Fruit fly (Drosophila melanogaster) whole organism, embryonic: ENCODE results near the gene Mpc1.

Experiments
- B-H2 ChIP-seq: fragments of 200-800 bp; sonication (Bioruptor generic); optimal IDR thresholded peaks from 2 replicates; lab custom pipeline; 2018; ENCODE audit warnings: missing biosample characterization, mild to moderate bottlenecking, missing genetic modification characterization
- CG1024 ChIP-seq: fragments of 200-800 bp; sonication (Bioruptor generic); IDR thresholded peaks from 2 replicates; pipeline ENCODE4 v1.3.6; 2022; ENCODE audit warnings: missing biosample characterization, missing genetic modification characterization
- CG13123 ChIP-seq: fragments of 200-800 bp; sonication (Bioruptor generic); optimal IDR thresholded peaks from 2 replicates; lab custom pipeline; 2016; ENCODE audit warnings: missing biosample characterization, missing genetic modification characterization
- CG13775 ChIP-seq: fragments of 200-800 bp; sonication (Bioruptor generic); optimal IDR thresholded peaks from 3 replicates; lab custom pipeline; 2017; ENCODE audit warnings: missing biosample characterization, mild to moderate bottlenecking, missing genetic modification characterization
- CG14710 ChIP-seq: fragments of 200-800 bp; sonication (Bioruptor generic); optimal IDR thresholded peaks from 3 replicates; lab custom pipeline; 2019; ENCODE audit warnings: missing biosample characterization, mild to moderate bottlenecking, missing genetic modification characterization, moderate library complexity
- CG17186 ChIP-seq: fragments of 200-800 bp; sonication (Bioruptor generic); optimal IDR thresholded peaks from 3 replicates; lab custom pipeline; 2017; ENCODE audit warnings: missing biosample characterization, missing genetic modification reagents, missing genetic modification characterization
- CG17359 ChIP-seq: fragments of 200-800 bp; sonication (Bioruptor generic); optimal IDR thresholded peaks from 3 replicates; lab custom pipeline; 2018; ENCODE audit warnings: missing biosample characterization, mild to moderate bottlenecking, missing genetic modification characterization, moderate library complexity
- CG17612 ChIP-seq: fragments of 200-800 bp; sonication (Bioruptor generic); IDR thresholded peaks from 2 replicates; pipeline ENCODE4 v1.3.6; 2022; ENCODE audit warnings: missing biosample characterization, missing genetic modification characterization
- CG18599 ChIP-seq: fragments of 200-800 bp; sonication (Bioruptor generic); optimal IDR thresholded peaks from 3 replicates; lab custom pipeline; 2017; ENCODE audit warnings: missing biosample characterization, missing genetic modification characterization, mild to moderate bottlenecking, moderate library complexity, missing genetic modification reagents
- CG2202 ChIP-seq: fragments of 200-800 bp; sonication (Bioruptor generic); optimal IDR thresholded peaks from 2 replicates; lab custom pipeline; 2018; ENCODE audit warnings: missing biosample characterization, mild to moderate bottlenecking, missing genetic modification characterization
- CG31388 ChIP-seq: fragments of 200-800 bp; sonication (Bioruptor generic); optimal IDR thresholded peaks from 2 replicates; lab custom pipeline; 2016; ENCODE audit warnings: missing biosample characterization, missing genetic modification characterization
- CG4424 ChIP-seq: fragments of 200-800 bp; sonication (Bioruptor generic); optimal IDR thresholded peaks from 3 replicates; lab custom pipeline; 2016; ENCODE audit warnings: missing biosample characterization, missing genetic modification characterization
- CG7372 ChIP-seq: fragments of 200-800 bp; sonication (Bioruptor generic); IDR thresholded peaks from 2 replicates; pipeline ENCODE4 v1.3.6; 2022; ENCODE audit warnings: missing biosample characterization, missing genetic modification characterization
- CG8924 ChIP-seq: fragments of 200-800 bp; optimal IDR thresholded peaks from 3 replicates; lab custom pipeline; 2019; ENCODE audit warnings: missing biosample characterization, mild to moderate bottlenecking, missing genetic modification characterization, moderate library complexity
- CG9817 ChIP-seq: fragments of 200-800 bp; sonication (Bioruptor generic); optimal IDR thresholded peaks from 2 replicates; lab custom pipeline; 2018; ENCODE audit warnings: missing biosample characterization, mild to moderate bottlenecking, missing genetic modification characterization, moderate library complexity
- Dad ChIP-seq: fragments of 200-800 bp; sonication (Bioruptor generic); optimal IDR thresholded peaks from 3 replicates; lab custom pipeline; 2016; ENCODE audit warnings: missing biosample characterization, missing genetic modification characterization
- Dfd ChIP-seq, 2 experiments: fragments of >200 bp; optimal IDR thresholded peaks; 2 replicates each; lab custom pipeline; 2017; ENCODE audit warnings: missing biosample characterization in 2 of 2, missing genetic modification characterization in 2 of 2
- E2f2 ChIP-seq: fragments of 200-800 bp; sonication (Bioruptor generic); IDR thresholded peaks from 2 replicates; pipeline ENCODE4 v1.3.6; 2022; ENCODE audit warnings: missing biosample characterization, missing genetic modification characterization
- ERR ChIP-seq: fragments of 200-800 bp; sonication (Bioruptor generic); optimal IDR thresholded peaks from 2 replicates; lab custom pipeline; 2016; ENCODE audit warnings: missing biosample characterization, missing genetic modification characterization
- Gsc ChIP-seq: fragments of 200-800 bp; sonication (Bioruptor generic); IDR thresholded peaks from 2 replicates; pipeline ENCODE4 v1.3.6; 2022; ENCODE audit warnings: missing biosample characterization, missing genetic modification characterization
- Gug ChIP-seq: fragments of 200-800 bp; sonication (Bioruptor generic); IDR thresholded peaks from 4 replicates; pipeline ENCODE4 v1.3.6; 2022; ENCODE audit warnings: missing biosample characterization, missing genetic modification characterization
- H15 ChIP-seq: fragments of 200-800 bp; sonication (Bioruptor generic); IDR thresholded peaks from 3 replicates; pipeline ENCODE4 v1.3.6; 2022; ENCODE audit warnings: missing biosample characterization, missing genetic modification characterization
- H2.0 ChIP-seq: fragments of 200-800 bp; sonication (Bioruptor generic); IDR thresholded peaks from 2 replicates; pipeline ENCODE4 v1.3.6; 2022; ENCODE audit warnings: missing biosample characterization, missing genetic modification characterization
- HmgD ChIP-seq: fragments of 200-800 bp; sonication (Bioruptor generic); optimal IDR thresholded peaks from 3 replicates; lab custom pipeline; 2016; ENCODE audit warnings: missing biosample characterization, missing genetic modification characterization
- MESR4 ChIP-seq: fragments of 200-800 bp; sonication (Bioruptor generic); optimal IDR thresholded peaks from 2 replicates; lab custom pipeline; 2018; ENCODE audit warnings: missing biosample characterization, mild to moderate bottlenecking, missing genetic modification characterization, moderate library complexity
- MTF-1 ChIP-seq: fragments of 200-800 bp; sonication (Bioruptor generic); optimal IDR thresholded peaks from 2 replicates; lab custom pipeline; 2018; ENCODE audit warnings: missing biosample characterization, mild to moderate bottlenecking, missing genetic modification characterization, borderline replicate concordance
- NC2β ChIP-seq: fragments of 200-800 bp; sonication (Bioruptor generic); optimal IDR thresholded peaks from 2 replicates; lab custom pipeline; 2016; ENCODE audit warnings: missing biosample characterization, missing genetic modification characterization
- Rfx ChIP-seq: fragments of 200-800 bp; sonication (Bioruptor generic); IDR thresholded peaks from 2 replicates; pipeline ENCODE4 v1.3.6; 2022; ENCODE audit warnings: missing biosample characterization, missing genetic modification characterization
- bsh ChIP-seq, 2 experiments: fragments of 200-800 bp; sonication (Bioruptor generic); optimal IDR thresholded peaks; 2 replicates each; lab custom pipeline; 2017 to 2018; ENCODE audit warnings: mild to moderate bottlenecking in 2 of 2, missing biosample characterization in 2 of 2, missing genetic modification characterization in 2 of 2, moderate library complexity in 1 of 2
- chm ChIP-seq: fragments of 200-800 bp; sonication (Bioruptor generic); IDR thresholded peaks from 2 replicates; pipeline ENCODE4 v1.3.6; 2022; ENCODE audit warnings: missing biosample characterization, missing genetic modification characterization
- dan ChIP-seq: fragments of 200-800 bp; sonication (Bioruptor generic); IDR thresholded peaks from 2 replicates; pipeline ENCODE4 v1.3.6; 2022; ENCODE audit warnings: missing biosample characterization, missing genetic modification characterization
- dmrt11E ChIP-seq: fragments of 200-800 bp; sonication (Bioruptor generic); optimal IDR thresholded peaks from 3 replicates; lab custom pipeline; 2018; ENCODE audit warnings: missing biosample characterization, mild to moderate bottlenecking, missing genetic modification characterization, moderate library complexity
- eve ChIP-seq, 2 experiments: fragments of >200 bp; optimal IDR thresholded peaks; 2 replicates each; lab custom pipeline; 2017; ENCODE audit warnings: missing biosample characterization in 2 of 2, missing genetic modification characterization in 2 of 2
- eyg ChIP-seq: fragments of 200-800 bp; sonication (Bioruptor generic); optimal IDR thresholded peaks from 3 replicates; lab custom pipeline; 2016; ENCODE audit warnings: missing biosample characterization, missing genetic modification characterization
- fd102C ChIP-seq: fragments of 200-800 bp; sonication (Bioruptor generic); optimal IDR thresholded peaks from 2 replicates; lab custom pipeline; 2018; ENCODE audit warnings: missing biosample characterization, mild to moderate bottlenecking, missing genetic modification characterization, moderate library complexity
- fd96Cb ChIP-seq: fragments of 200-800 bp; sonication (Bioruptor generic); optimal IDR thresholded peaks from 2 replicates; lab custom pipeline; 2018; ENCODE audit warnings: missing biosample characterization, mild to moderate bottlenecking, missing genetic modification characterization, moderate library complexity
- gem ChIP-seq: fragments of 200-800 bp; sonication (Bioruptor generic); optimal IDR thresholded peaks from 2 replicates; lab custom pipeline; 2019; ENCODE audit warnings: missing biosample characterization, mild to moderate bottlenecking, missing genetic modification characterization, moderate library complexity
- her ChIP-seq: fragments of 200-800 bp; sonication (Bioruptor generic); optimal IDR thresholded peaks from 2 replicates; lab custom pipeline; 2016; ENCODE audit warnings: missing biosample characterization, missing genetic modification characterization
- ken ChIP-seq: fragments of 200-800 bp; sonication (Bioruptor generic); IDR thresholded peaks from 3 replicates; pipeline ENCODE4 v1.3.6; 2022; ENCODE audit warnings: missing biosample characterization, missing genetic modification characterization
- lilli ChIP-seq: fragments of 200-800 bp; sonication (Bioruptor generic); optimal IDR thresholded peaks from 3 replicates; lab custom pipeline; 2016; ENCODE audit warnings: missing biosample characterization, missing genetic modification characterization
- nerfin-2 ChIP-seq: fragments of 200-800 bp; sonication (Bioruptor generic); IDR thresholded peaks from 2 replicates; pipeline ENCODE4 v1.3.6; 2022; ENCODE audit warnings: missing biosample characterization, missing genetic modification characterization; ENCODE audit not compliant: partially characterized antibody
- nmo ChIP-seq: fragments of 200-800 bp; sonication (Bioruptor generic); optimal IDR thresholded peaks from 2 replicates; lab custom pipeline; 2018; ENCODE audit warnings: missing biosample characterization, mild to moderate bottlenecking, missing genetic modification characterization, moderate library complexity
- oc ChIP-seq: fragments of 200-800 bp; sonication (Bioruptor generic); optimal IDR thresholded peaks from 2 replicates; lab custom pipeline; 2018; ENCODE audit warnings: missing biosample characterization, mild to moderate bottlenecking, missing genetic modification characterization, moderate library complexity
- otp ChIP-seq: fragments of 200-800 bp; sonication (Bioruptor generic); IDR thresholded peaks from 3 replicates; pipeline ENCODE4, ENCODE4 v1.3.6; 2022; ENCODE audit warnings: missing biosample characterization, missing genetic modification characterization
- pb ChIP-seq: fragments of 200-800 bp; sonication (Bioruptor generic); optimal IDR thresholded peaks from 3 replicates; lab custom pipeline; 2016; ENCODE audit warnings: missing biosample characterization, missing genetic modification characterization
- pita ChIP-seq: fragments of 200-800 bp; sonication (Bioruptor generic); optimal IDR thresholded peaks from 2 replicates; lab custom pipeline; 2017; ENCODE audit warnings: missing biosample characterization, mild to moderate bottlenecking, missing genetic modification characterization
- row ChIP-seq: fragments of 200-800 bp; sonication (Bioruptor generic); IDR thresholded peaks from 3 replicates; pipeline ENCODE4 v1.3.6; 2022; ENCODE audit warnings: missing biosample characterization, missing genetic modification characterization
- stwl ChIP-seq: fragments of 200-800 bp; sonication (Bioruptor generic); optimal IDR thresholded peaks from 3 replicates; lab custom pipeline; 2018; ENCODE audit warnings: missing biosample characterization, mild to moderate bottlenecking, missing genetic modification characterization, moderate library complexity
- tap ChIP-seq: fragments of 200-800 bp; optimal IDR thresholded peaks from 3 replicates; lab custom pipeline; 2019; ENCODE audit warnings: missing biosample characterization, mild to moderate bottlenecking, missing genetic modification characterization, moderate library complexity

The Mpc1 gene

DNA sequence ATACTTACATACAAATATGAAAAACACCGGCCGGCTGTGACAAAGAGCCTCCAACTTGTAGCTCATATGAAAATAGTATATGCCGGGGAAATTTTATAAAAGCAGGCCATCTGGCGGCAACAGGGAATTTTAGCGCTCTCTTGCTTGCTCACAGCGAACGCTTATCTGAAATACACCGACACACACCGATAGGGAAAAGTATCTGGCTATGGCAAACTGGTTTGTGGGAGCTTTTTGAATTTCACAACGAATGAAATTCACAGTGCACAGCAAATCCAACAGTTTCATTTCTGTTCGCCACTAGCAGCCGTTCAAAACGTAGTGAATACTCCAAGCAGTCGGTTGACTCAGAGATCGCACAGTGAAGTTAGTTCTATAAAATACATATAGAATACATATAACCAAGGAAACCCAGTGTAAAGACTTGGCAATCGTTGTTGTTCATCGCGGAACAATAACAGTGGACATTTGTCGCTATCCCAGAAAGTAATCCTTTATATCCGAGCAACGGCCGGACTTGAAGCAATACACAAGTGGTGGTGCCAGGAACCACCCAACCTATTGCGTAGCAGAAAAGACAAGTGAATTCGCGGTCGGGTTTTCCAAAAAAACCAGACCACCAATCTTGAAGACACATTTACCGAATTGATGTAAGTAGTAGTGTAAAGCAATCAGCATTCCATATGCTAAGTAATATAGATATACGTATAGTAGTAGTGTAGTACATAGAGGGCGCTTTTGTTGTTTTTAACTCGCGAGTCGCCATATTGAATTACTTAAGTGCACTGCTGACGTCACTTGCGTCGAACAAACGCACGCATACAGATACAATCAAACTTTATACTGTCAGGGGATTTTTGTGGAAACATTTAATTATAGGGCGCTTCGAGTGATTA is 10.2 kb downstream of the Mpc1 start (continued):
- no peak for TF ChIP-seq dan
- peak; percentile 35 for TF ChIP-seq CG17359 (tag; lab: Kevin White, UChicago)
- TF ChIP-seq NC2β (GFP tag; lab: Kevin White, UChicago): no peak
- no peak for TF ChIP-seq Dfd (GFP tag; optimal IDR thresholded peaks at IDR 0.05; lab: Kevin White, UChicago)
- peak; percentile 80 for TF ChIP-seq lilli
- no peak for TF ChIP-seq ken (GFP tag; lab: Robert Waterston, UW)
- TF ChIP-seq CG17612: no peak
- TF ChIP-seq CG13123 (GFP tag; lab: Kevin White, UChicago): no peak
- peak in 1 of 2 experiments; percentile 17 for TF ChIP-seq eve (GFP tag; optimal IDR thresholded peaks at IDR 0.05; lab: Kevin White, UChicago)
- no peak for TF ChIP-seq her (GFP tag; lab: Kevin White, UChicago)
- no peak for TF ChIP-seq oc (tag; lab: Kevin White, UChicago)
- TF ChIP-seq CG4424 (GFP tag; lab: Kevin White, UChicago): no peak
- TF ChIP-seq MESR4: no peak
- TF ChIP-seq CG2202: no peak
- no peak for TF ChIP-seq Gsc (GFP tag; lab: Robert Waterston, UW)
- TF ChIP-seq CG17186 (GFP tag; lab: Kevin White, UChicago): no peak
- no peak for TF ChIP-seq pb (GFP tag; lab: Kevin White, UChicago)
- no peak for TF ChIP-seq bsh (GFP tag; optimal IDR thresholded peaks at IDR 0.05; lab: Kevin White, UChicago)
- TF ChIP-seq eyg (GFP tag; lab: Kevin White, UChicago): no peak
- TF ChIP-seq HmgD (GFP tag; lab: Kevin White, UChicago): no peak
- TF ChIP-seq CG8924: peak; percentile 23
- TF ChIP-seq otp (GFP tag; lab: Robert Waterston, UW): 0 out of 3 replicates have a peak, but pooled peaks have one; percentile 7
- no peak for TF ChIP-seq H2.0 (GFP tag; lab: Robert Waterston, UW)
- TF ChIP-seq CG18599 (GFP tag; lab: Kevin White, UChicago): peak; percentile 49
- TF ChIP-seq H15 (GFP tag; lab: Robert Waterston, UW): no peak
- no peak for TF ChIP-seq CG7372 (GFP tag; lab: Robert Waterston, UW)
- TF ChIP-seq CG9817 (tag; lab: Kevin White, UChicago): no peak
- no peak; the same call in 1 of the 2 replicates for TF ChIP-seq chm (GFP tag; lab: Robert Waterston, UW)
- peak; percentile 34 for TF ChIP-seq B-H2 (GFP tag; lab: Kevin White, UChicago)
- TF ChIP-seq stwl (tag; lab: Kevin White, UChicago): no peak
- peak; percentile 19; the same call in 1 of the 2 replicates for TF ChIP-seq Rfx
- no peak for TF ChIP-seq fd96Cb
- TF ChIP-seq fd102C (GFP tag; lab: Kevin White, UChicago): no peak
- no peak for TF ChIP-seq dmrt11E (tag; lab: Kevin White, UChicago)
- TF ChIP-seq gem: no peak
- no peak for TF ChIP-seq CG13775 (GFP tag; lab: Kevin White, UChicago)
- TF ChIP-seq tap (tag; lab: Kevin White, UChicago): no peak
- no peak for TF ChIP-seq MTF-1 (GFP tag; lab: Kevin White, UChicago)
- no peak for TF ChIP-seq CG1024 (GFP tag; lab: Robert Waterston, UW)
- TF ChIP-seq ERR (GFP tag; lab: Kevin White, UChicago): no peak
- no peak for TF ChIP-seq Gug (GFP tag; lab: Robert Waterston, UW)
- TF ChIP-seq CG31388 (GFP tag; lab: Kevin White, UChicago): no peak
- peak; percentile 11; the same call in 1 of the 3 replicates for TF ChIP-seq row (GFP tag; lab: Robert Waterston, UW)
- TF ChIP-seq CG14710 (tag; lab: Kevin White, UChicago): no peak
- no peak for TF ChIP-seq Dad (GFP tag; lab: Kevin White, UChicago)
- no peak for TF ChIP-seq nmo (GFP tag; lab: Kevin White, UChicago)
- TF ChIP-seq nerfin-2: no peak
- 0 out of 2 replicates have a peak, but pooled peaks have one; percentile 24 for TF ChIP-seq E2f2 (GFP tag; lab: Robert Waterston, UW)
- no peak for TF ChIP-seq pita (GFP tag; lab: Kevin White, UChicago)
